Fruit fly (Drosophila melanogaster): ENCODE results near the gene aurA.

The aurA gene

dm6 chr3R:11967262-11968029, 4.5 kb downstream of the aurA start, which contains the start of the genes CG12213 and GC1 (continued):
- TF ChIP-seq so (GFP tag; IDR thresholded peaks at IDR 0.05) (no peak), CG8281 (tag; optimal IDR thresholded peaks at IDR 0.05) (no peak), CG4707 (GFP tag; optimal IDR thresholded peaks at IDR 0.05) (no peak), zf30C (GFP tag; optimal IDR thresholded peaks at IDR 0.05) (no peak), dan (GFP tag; IDR thresholded peaks at IDR 0.05) (no peak), B-H2 (GFP tag; optimal IDR thresholded peaks at IDR 0.05) (no peak), CG14014 (GFP tag; IDR thresholded peaks at IDR 0.05) (no peak), CG6813 (GFP tag; optimal IDR thresholded peaks at IDR 0.05) (no peak), CG6272 (GFP tag; IDR thresholded peaks at IDR 0.05) (no peak), Stat92E (GFP tag; optimal IDR thresholded peaks at IDR 0.05) (no peak), Xrp1 (GFP tag; IDR thresholded peaks at IDR 0.05) (no peak), CG14710 (tag; optimal IDR thresholded peaks at IDR 0.05) (peak; percentile 89), CG13775 (GFP tag; optimal IDR thresholded peaks at IDR 0.05) (peak; percentile 7), sob (GFP tag; IDR thresholded peaks at IDR 0.05) (no peak; the same call in 1 of the 2 replicates), pan (optimal IDR thresholded peaks at IDR 0.05) (no peak), pan (GFP tag; optimal IDR thresholded peaks at IDR 0.05 in 1 of 2, IDR thresholded peaks at IDR 0.05 in 1 of 2) (peak in 1 of 2 experiments; percentile 28), D19A (tag; optimal IDR thresholded peaks at IDR 0.05) (no peak), CG10543 (GFP tag; optimal IDR thresholded peaks at IDR 0.05) (no peak), Ets97D (GFP tag; optimal IDR thresholded peaks at IDR 0.05) (peak; percentile 68), sna (GFP tag; IDR thresholded peaks at IDR 0.05; ENCODE audit: partially characterized antibody) (peak; percentile 99), aop (GFP tag; IDR thresholded peaks at IDR 0.05) (no peak), CG3726 (GFP tag; IDR thresholded peaks at IDR 0.05) (no peak), her (GFP tag; optimal IDR thresholded peaks at IDR 0.05) (no peak), ro (GFP tag; IDR thresholded peaks at IDR 0.05) (no peak), CG4424 (GFP tag; optimal IDR thresholded peaks at IDR 0.05) (peak; percentile 40), az2 (GFP tag; optimal IDR thresholded peaks at IDR 0.05) (no peak), Poxn (GFP tag; IDR thresholded peaks at IDR 0.05) (no peak), Xbp1 (GFP tag; optimal IDR thresholded peaks at IDR 0.05) (peak; percentile 36), Med (GFP tag) (peak; percentile 85), hth (optimal IDR thresholded peaks at IDR 0.05) (no peak), gfzf (GFP tag; optimal IDR thresholded peaks at IDR 0.05) (peak; percentile 93), ham (GFP tag; IDR thresholded peaks at IDR 0.05) (no peak), Optix (GFP tag; IDR thresholded peaks at IDR 0.05) (no peak), CG6854 (GFP tag; optimal IDR thresholded peaks at IDR 0.05) (no peak), shn (GFP tag; optimal IDR thresholded peaks at IDR 0.05) (no peak), unpg (GFP tag; optimal IDR thresholded peaks at IDR 0.05) (no peak), CG11696 (GFP tag; IDR thresholded peaks at IDR 0.05) (no peak), Hr51 (GFP tag; optimal IDR thresholded peaks at IDR 0.05) (peak in 1 of 2 experiments; percentile 9), onecut (GFP tag; IDR thresholded peaks at IDR 0.05) (no peak), Hey (tag; optimal IDR thresholded peaks at IDR 0.05) (no peak), CG18764 (GFP tag; optimal IDR thresholded peaks at IDR 0.05) (no peak), CG10209 (GFP tag; optimal IDR thresholded peaks at IDR 0.05) (no peak), vfl (GFP tag; optimal IDR thresholded peaks at IDR 0.05) (no peak), CG2129 (GFP tag; IDR thresholded peaks at IDR 0.05; ENCODE audit: partially characterized antibody) (peak; percentile 97), tna (GFP tag; IDR thresholded peaks at IDR 0.05; ENCODE audit: partially characterized antibody) (peak; percentile 97), Asciz (GFP tag; optimal IDR thresholded peaks at IDR 0.05) (no peak), Eip74EF (GFP tag; optimal IDR thresholded peaks at IDR 0.05) (no peak), CG3995 (GFP tag; optimal IDR thresholded peaks at IDR 0.05) (peak; percentile 90), CG12942 (GFP tag; optimal IDR thresholded peaks at IDR 0.05) (no peak), esg (GFP tag; conservative IDR thresholded peaks at IDR 0.05) (no peak)
